Worm (Caenorhabditis elegans) whole organism, mixed stage, embryonic: ENCODE data around the gene vrk-1.

Experiments
- M03D4.4 ChIP-seq: sonication (generic microtip); optimal IDR thresholded peaks from 2 replicates; lab custom pipeline; 2017; ENCODE audit warnings: mild to moderate bottlenecking, missing genetic modification characterization, missing compliant biosample characterization
- bed-3 ChIP-seq: fragments of 200-800 bp; sonication (Bioruptor generic); optimal IDR thresholded peaks from 3 replicates; lab custom pipeline; 2018; ENCODE audit warnings: mild to moderate bottlenecking, missing genetic modification characterization, moderate library complexity, missing compliant biosample characterization
- blmp-1 ChIP-seq: fragments of 150-350 bp; optimal IDR thresholded peaks from 2 replicates; lab custom pipeline; 2014; ENCODE audit warnings: missing biosample characterization, missing genetic modification characterization
- ceh-39 ChIP-seq: fragments of 150-350 bp; optimal IDR thresholded peaks from 2 replicates; lab custom pipeline; 2014; ENCODE audit warnings: missing biosample characterization, missing genetic modification characterization
- ceh-83 ChIP-seq: fragments of 200-800 bp; sonication (Bioruptor generic); optimal IDR thresholded peaks from 2 replicates; lab custom pipeline; 2018; ENCODE audit warnings: mild to moderate bottlenecking, missing genetic modification characterization, missing compliant biosample characterization
- ces-1 ChIP-seq: fragments of 150-350 bp; optimal IDR thresholded peaks from 2 replicates; lab custom pipeline; 2014; ENCODE audit warnings: missing biosample characterization, missing genetic modification reagents, missing genetic modification characterization
- cnd-1 ChIP-seq: fragments of 200-800 bp; sonication (Bioruptor generic); optimal IDR thresholded peaks from 2 replicates; lab custom pipeline; 2018; ENCODE audit warnings: mild to moderate bottlenecking, missing genetic modification characterization, missing compliant biosample characterization
- elt-1 ChIP-seq: sonication (generic microtip); optimal IDR thresholded peaks from 2 replicates; lab custom pipeline; 2017; ENCODE audit warnings: missing genetic modification characterization, mild to moderate bottlenecking, missing compliant biosample characterization, antibody characterized with exemption, moderate library complexity, borderline replicate concordance; ENCODE audit not compliant: insufficient read depth
- elt-3 ChIP-seq: fragments of 150-350 bp; optimal IDR thresholded peaks from 2 replicates; lab custom pipeline; 2014; ENCODE audit warnings: missing biosample characterization, missing genetic modification characterization
- flh-1 ChIP-seq: fragments of 200-800 bp; sonication (Bioruptor generic); optimal IDR thresholded peaks from 2 replicates; lab custom pipeline; 2018; ENCODE audit warnings: mild to moderate bottlenecking, missing genetic modification characterization, moderate library complexity, missing compliant biosample characterization
- ham-2 ChIP-seq: fragments of 200-800 bp; sonication (Bioruptor generic); optimal IDR thresholded peaks from 2 replicates; lab custom pipeline; 2018; ENCODE audit warnings: mild to moderate bottlenecking, missing genetic modification characterization, missing compliant biosample characterization
- hlh-1 ChIP-seq: fragments of 150-350 bp; optimal IDR thresholded peaks from 2 replicates; lab custom pipeline; 2014; ENCODE audit warnings: missing biosample characterization, missing genetic modification reagents, missing genetic modification characterization
- lin-13 ChIP-seq: fragments of 150-350 bp; optimal IDR thresholded peaks from 2 replicates; lab custom pipeline; 2014; ENCODE audit warnings: missing biosample characterization, missing genetic modification characterization
- lin-32 ChIP-seq: fragments of 200-800 bp; sonication (Bioruptor generic); optimal IDR thresholded peaks from 2 replicates; lab custom pipeline; 2018; ENCODE audit warnings: mild to moderate bottlenecking, missing genetic modification characterization, missing compliant biosample characterization
- lsy-2 ChIP-seq: fragments of 150-350 bp; optimal IDR thresholded peaks from 2 replicates; lab custom pipeline; 2014; ENCODE audit warnings: missing biosample characterization, missing genetic modification characterization
- mab-5 ChIP-seq: fragments of 150-350 bp; optimal IDR thresholded peaks from 2 replicates; lab custom pipeline; 2014; ENCODE audit warnings: missing biosample characterization, missing genetic modification characterization
- mep-1 ChIP-seq: fragments of 150-350 bp; optimal IDR thresholded peaks from 2 replicates; lab custom pipeline; 2017; ENCODE audit warnings: missing biosample characterization, missing genetic modification reagents, missing genetic modification characterization, inconsistent platforms
- mls-2 ChIP-seq: sonication (generic microtip); optimal IDR thresholded peaks from 2 replicates; lab custom pipeline; 2016; ENCODE audit warnings: mild to moderate bottlenecking, missing genetic modification characterization, moderate library complexity, missing compliant biosample characterization
- nhr-12 ChIP-seq: fragments of 150-350 bp; optimal IDR thresholded peaks from 2 replicates; lab custom pipeline; 2014; ENCODE audit warnings: missing biosample characterization, missing genetic modification characterization
- nhr-2 ChIP-seq: fragments of 150-350 bp; optimal IDR thresholded peaks from 2 replicates; lab custom pipeline; 2014; ENCODE audit warnings: missing biosample characterization, missing genetic modification characterization
- nhr-237 ChIP-seq: fragments of 150-350 bp; optimal IDR thresholded peaks from 2 replicates; lab custom pipeline; 2014; ENCODE audit warnings: missing biosample characterization, missing genetic modification characterization
- nhr-28 ChIP-seq: fragments of 150-350 bp; optimal IDR thresholded peaks from 2 replicates; lab custom pipeline; 2014; ENCODE audit warnings: missing biosample characterization, missing genetic modification characterization
- nhr-76 ChIP-seq: sonication (generic microtip); optimal IDR thresholded peaks from 2 replicates; lab custom pipeline; 2017; ENCODE audit warnings: missing biosample characterization, missing genetic modification characterization
- pha-4 ChIP-seq: fragments of 150-350 bp; optimal IDR thresholded peaks from 2 replicates; lab custom pipeline; 2018; ENCODE audit warnings: missing biosample characterization, missing genetic modification reagents, missing genetic modification characterization
- sem-2 ChIP-seq: fragments of 200-800 bp; sonication (Bioruptor generic); optimal IDR thresholded peaks from 2 replicates; lab custom pipeline; 2018; ENCODE audit warnings: mild to moderate bottlenecking, missing genetic modification characterization, missing compliant biosample characterization
- snpc-4 ChIP-seq: fragments of 150-350 bp; optimal IDR thresholded peaks from 2 replicates; lab custom pipeline; 2014; ENCODE audit warnings: missing biosample characterization, missing genetic modification characterization
- tbx-8 ChIP-seq: fragments of 200-800 bp; sonication (Bioruptor generic); optimal IDR thresholded peaks from 2 replicates; lab custom pipeline; 2018; ENCODE audit warnings: mild to moderate bottlenecking, missing genetic modification characterization, moderate library complexity, missing compliant biosample characterization
- unc-120 ChIP-seq: sonication (generic microtip); optimal IDR thresholded peaks from 2 replicates; lab custom pipeline; 2017; ENCODE audit warnings: missing genetic modification characterization, missing compliant biosample characterization; ENCODE audit not compliant: poor library complexity, severe bottlenecking
- unc-39 ChIP-seq: fragments of 150-350 bp; optimal IDR thresholded peaks from 2 replicates; lab custom pipeline; 2014; ENCODE audit warnings: missing biosample characterization, missing genetic modification characterization
- unc-62 ChIP-seq: fragments of 150-350 bp; optimal IDR thresholded peaks from 2 replicates; lab custom pipeline; 2014; ENCODE audit warnings: missing biosample characterization, missing genetic modification reagents, missing genetic modification characterization
- zip-8 ChIP-seq: fragments of 150-350 bp; optimal IDR thresholded peaks from 2 replicates; lab custom pipeline; 2014; ENCODE audit warnings: missing biosample characterization, missing genetic modification characterization
- ztf-11 ChIP-seq: fragments of 150-350 bp; optimal IDR thresholded peaks from 2 replicates; lab custom pipeline; 2014; ENCODE audit warnings: missing biosample characterization, missing genetic modification characterization

Gene vrk-1

DNA sequence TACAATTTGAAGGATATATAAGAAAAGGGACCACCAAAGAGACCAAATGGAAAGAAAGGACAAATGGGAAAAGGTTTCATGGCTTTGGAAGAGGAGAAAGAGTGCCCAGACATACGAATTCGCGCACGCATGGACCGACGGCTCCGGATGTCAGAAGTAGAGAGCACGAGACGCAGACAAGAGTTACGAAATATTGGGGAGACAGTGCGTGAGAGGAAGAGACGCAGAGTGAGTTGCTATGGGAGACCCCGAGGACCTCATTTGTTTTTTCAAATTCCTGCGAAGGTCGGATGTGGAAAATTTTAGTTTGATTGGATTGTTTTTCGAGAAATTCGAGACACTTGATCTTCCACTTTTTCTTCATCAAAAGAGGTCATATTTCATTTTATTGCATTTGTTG is 44.9 kb downstream of the vrk-1 start:
- TF ChIP-seq mep-1 (tag; lab: Kevin White, UChicago) = peak; percentile 27
- no peak for TF ChIP-seq elt-3 (tag; lab: Kevin White, UChicago)
- no peak for TF ChIP-seq lin-13
- TF ChIP-seq flh-1 = no peak
- no peak for TF ChIP-seq zip-8 (tag; lab: Kevin White, UChicago)
- no peak for TF ChIP-seq lin-32
- no peak for TF ChIP-seq lsy-2 (tag; lab: Kevin White, UChicago)
- TF ChIP-seq blmp-1 (tag; lab: Kevin White, UChicago) = no peak
- TF ChIP-seq hlh-1 (tag; lab: Kevin White, UChicago) = no peak
- TF ChIP-seq nhr-2 (tag; lab: Kevin White, UChicago) = no peak
- no peak for TF ChIP-seq nhr-12 (tag; lab: Kevin White, UChicago)
- no peak for TF ChIP-seq nhr-237 (tag; lab: Kevin White, UChicago)
- no peak for TF ChIP-seq M03D4.4
- TF ChIP-seq nhr-76 (tag; lab: Kevin White, UChicago) = no peak
- TF ChIP-seq ces-1 = peak; percentile 66
- no peak for TF ChIP-seq unc-39 (tag; lab: Kevin White, UChicago)
- TF ChIP-seq unc-62 (GFP tag; lab: Kevin White, UChicago) = no peak

DNA sequence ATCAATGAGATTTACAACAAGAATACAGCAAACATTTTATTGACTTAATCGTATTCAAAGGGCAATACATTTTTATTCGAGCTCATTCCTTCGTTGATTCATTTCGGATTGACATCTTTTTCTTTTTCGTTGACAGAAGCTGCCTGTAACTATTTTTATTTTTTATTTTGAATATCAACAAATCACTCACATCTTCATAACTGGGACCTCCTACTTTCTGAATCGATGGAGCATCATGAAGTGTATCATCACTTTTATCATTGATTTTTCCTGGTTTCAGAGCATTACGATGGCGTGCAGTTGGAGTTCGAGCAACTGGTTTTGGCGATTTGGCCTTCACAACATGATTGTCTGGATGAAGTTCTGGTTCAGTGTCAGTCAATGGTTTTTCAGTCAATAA is 46.3 kb downstream of the vrk-1 start, which contains the start of gene B0034.1:
TSS of gene B0034.1 (plus strand) at position 301 of the 400 bp plus-strand sequence.
- TF ChIP-seq snpc-4 (tag; lab: Kevin White, UChicago) (no peak), pha-4 (tag; lab: Kevin White, UChicago) (no peak), lin-13 (no peak), nhr-237 (tag; lab: Kevin White, UChicago) (no peak), unc-39 (tag; lab: Kevin White, UChicago) (no peak), zip-8 (tag; lab: Kevin White, UChicago) (no peak), ceh-39 (no peak), mls-2 (tag; lab: Kevin White, UChicago) (no peak), flh-1 (no peak), nhr-76 (tag; lab: Kevin White, UChicago) (no peak), hlh-1 (tag; lab: Kevin White, UChicago) (no peak), mep-1 (tag; lab: Kevin White, UChicago) (no peak), sem-2 (GFP tag; lab: Kevin White, UChicago) (no peak), mab-5 (tag; lab: Kevin White, UChicago) (no peak), ham-2 (GFP tag; lab: Kevin White, UChicago) (no peak), blmp-1 (tag; lab: Kevin White, UChicago) (no peak), unc-120 (no peak), elt-1 (tag; lab: Kevin White, UChicago) (no peak), bed-3 (GFP tag; lab: Kevin White, UChicago) (no peak)

- TF ChIP-seq ceh-39 (no peak), nhr-28 (tag; lab: Kevin White, UChicago) (no peak), sem-2 (GFP tag; lab: Kevin White, UChicago) (no peak), ztf-11 (tag; lab: Kevin White, UChicago) (no peak), nhr-12 (tag; lab: Kevin White, UChicago) (no peak), ham-2 (GFP tag; lab: Kevin White, UChicago) (no peak), unc-39 (tag; lab: Kevin White, UChicago) (no peak), zip-8 (tag; lab: Kevin White, UChicago) (no peak), lin-13 (no peak), elt-3 (tag; lab: Kevin White, UChicago) (no peak), blmp-1 (tag; lab: Kevin White, UChicago) (no peak), tbx-8 (no peak), ceh-83 (no peak), bed-3 (GFP tag; lab: Kevin White, UChicago) (no peak), cnd-1 (no peak), unc-120 (no peak), nhr-2 (tag; lab: Kevin White, UChicago) (no peak)
These were observed 47.5 kb downstream of the vrk-1 start, which contains the start of gene B0034.4 for ce11 chrII:5969303-5969702. TSS of gene B0034.4 (minus strand) at chrII:5969531.
